Fruit fly (Drosophila melanogaster) whole organism, embryonic: Measurements from ENCODE around the gene CG9933.

Experiments
- Adf1 ChIP-seq: fragments of 200-800 bp; sonication (Bioruptor generic); IDR thresholded peaks from 2 replicates; pipeline ENCODE4 v1.3.6; 2022; ENCODE audit warnings: missing biosample characterization, missing genetic modification characterization
- Antp ChIP-seq: fragments of 200-800 bp; sonication (Bioruptor generic); optimal IDR thresholded peaks from 3 replicates; lab custom pipeline; 2016; ENCODE audit warnings: missing biosample characterization, missing genetic modification characterization
- Atf6 ChIP-seq: fragments of 200-800 bp; sonication (Bioruptor generic); IDR thresholded peaks from 2 replicates; pipeline ENCODE4 v1.3.6; 2022; ENCODE audit warnings: missing biosample characterization, missing genetic modification characterization
- Awh ChIP-seq: fragments of 200-800 bp; sonication (Bioruptor generic); IDR thresholded peaks from 2 replicates; pipeline ENCODE4, ENCODE4 v1.3.6; 2022; ENCODE audit warnings: missing biosample characterization, missing genetic modification characterization
- CG10462 ChIP-seq: fragments of 200-800 bp; sonication (Bioruptor generic); optimal IDR thresholded peaks from 2 replicates; lab custom pipeline; 2016; ENCODE audit warnings: missing biosample characterization, missing genetic modification characterization
- CG10543 ChIP-seq: fragments of 200-800 bp; sonication (Bioruptor generic); optimal IDR thresholded peaks from 3 replicates; lab custom pipeline; 2017; ENCODE audit warnings: missing biosample characterization, mild to moderate bottlenecking, missing genetic modification characterization, moderate library complexity
- CG11085 ChIP-seq: fragments of 200-800 bp; sonication (Bioruptor generic); IDR thresholded peaks from 2 replicates; pipeline ENCODE4 v1.3.6; 2022; ENCODE audit warnings: missing biosample characterization, missing genetic modification characterization
- CG12769 ChIP-seq: fragments of 200-800 bp; sonication (Bioruptor generic); optimal IDR thresholded peaks from 2 replicates; lab custom pipeline; 2019; ENCODE audit warnings: missing biosample characterization, mild to moderate bottlenecking, missing genetic modification characterization, moderate library complexity
- CG13624 ChIP-seq: fragments of 200-800 bp; sonication (Bioruptor generic); optimal IDR thresholded peaks from 2 replicates; lab custom pipeline; 2016; ENCODE audit warnings: missing biosample characterization, missing genetic modification characterization
- CG16813 ChIP-seq: fragments of 200-800 bp; sonication (Bioruptor generic); IDR thresholded peaks from 3 replicates; pipeline ENCODE4 v1.3.6; 2022; ENCODE audit warnings: missing biosample characterization, missing genetic modification characterization; ENCODE audit not compliant: partially characterized antibody
- CG2116 ChIP-seq: fragments of 200-800 bp; sonication (Bioruptor generic); optimal IDR thresholded peaks from 3 replicates; lab custom pipeline; 2018; ENCODE audit warnings: missing biosample characterization, mild to moderate bottlenecking, missing genetic modification characterization
- CG2712 ChIP-seq: fragments of 200-800 bp; optimal IDR thresholded peaks from 3 replicates; lab custom pipeline; 2019; ENCODE audit warnings: missing biosample characterization, mild to moderate bottlenecking, missing genetic modification characterization, moderate library complexity
- CG30020 ChIP-seq: fragments of 200-800 bp; optimal IDR thresholded peaks from 2 replicates; lab custom pipeline; 2019; ENCODE audit warnings: missing biosample characterization, mild to moderate bottlenecking, missing genetic modification characterization, moderate library complexity
- CG4328 ChIP-seq: fragments of 200-800 bp; sonication (Bioruptor generic); optimal IDR thresholded peaks from 3 replicates; lab custom pipeline; 2017; ENCODE audit warnings: missing biosample characterization, missing genetic modification reagents, missing genetic modification characterization
- CG4404 ChIP-seq: fragments of 200-800 bp; sonication (Bioruptor generic); IDR thresholded peaks from 2 replicates; pipeline ENCODE4 v1.3.6; 2022; ENCODE audit warnings: missing biosample characterization, missing genetic modification characterization
- CG4617 ChIP-seq: fragments of 200-800 bp; sonication (Bioruptor generic); optimal IDR thresholded peaks from 3 replicates; lab custom pipeline; 2016; ENCODE audit warnings: missing biosample characterization, missing genetic modification characterization, borderline replicate concordance
- CG6813 ChIP-seq: fragments of 200-800 bp; sonication (Bioruptor generic); optimal IDR thresholded peaks from 2 replicates; lab custom pipeline; 2017; ENCODE audit warnings: missing biosample characterization, missing genetic modification characterization, mild to moderate bottlenecking, moderate library complexity, missing genetic modification reagents
- CG7372 ChIP-seq: fragments of 200-800 bp; sonication (Bioruptor generic); IDR thresholded peaks from 2 replicates; pipeline ENCODE4 v1.3.6; 2022; ENCODE audit warnings: missing biosample characterization, missing genetic modification characterization
- CG7839 ChIP-seq: fragments of 200-800 bp; sonication (Bioruptor generic); optimal IDR thresholded peaks from 3 replicates; lab custom pipeline; 2018; ENCODE audit warnings: missing biosample characterization, mild to moderate bottlenecking, missing genetic modification characterization, moderate library complexity
- Dad ChIP-seq: fragments of 200-800 bp; sonication (Bioruptor generic); optimal IDR thresholded peaks from 3 replicates; lab custom pipeline; 2016; ENCODE audit warnings: missing biosample characterization, missing genetic modification characterization
- Dll ChIP-seq: fragments of 200-800 bp; sonication (Bioruptor generic); IDR thresholded peaks from 4 replicates; pipeline ENCODE4 v1.3.6; 2022; ENCODE audit warnings: missing biosample characterization, missing genetic modification characterization; ENCODE audit not compliant: partially characterized antibody
- Doc3 ChIP-seq: fragments of 200-800 bp; sonication (Bioruptor generic); IDR thresholded peaks from 3 replicates; pipeline ENCODE4 v1.3.6; 2022; ENCODE audit warnings: missing biosample characterization, missing genetic modification characterization; ENCODE audit not compliant: partially characterized antibody
- Drgx ChIP-seq: fragments of 200-800 bp; sonication (Bioruptor generic); IDR thresholded peaks from 2 replicates; pipeline ENCODE4 v1.3.6; 2022; ENCODE audit warnings: missing biosample characterization, missing genetic modification characterization
- NC2β ChIP-seq: fragments of 200-800 bp; sonication (Bioruptor generic); optimal IDR thresholded peaks from 2 replicates; lab custom pipeline; 2016; ENCODE audit warnings: missing biosample characterization, missing genetic modification characterization
- Oaz ChIP-seq: fragments of 200-800 bp; sonication (Bioruptor generic); IDR thresholded peaks from 2 replicates; pipeline ENCODE4 v1.3.6; 2022; ENCODE audit warnings: missing biosample characterization, missing genetic modification characterization
- Ptx1 ChIP-seq: fragments of 200-800 bp; sonication (Bioruptor generic); IDR thresholded peaks from 2 replicates; pipeline ENCODE4 v1.3.6; 2022; ENCODE audit warnings: missing biosample characterization, missing genetic modification characterization
- Scr ChIP-seq: fragments of 200-800 bp; sonication (Bioruptor generic); IDR thresholded peaks from 2 replicates; pipeline ENCODE4 v1.3.6; 2022; ENCODE audit warnings: missing biosample characterization, missing genetic modification characterization; ENCODE audit not compliant: partially characterized antibody
- Sox102F ChIP-seq: fragments of 200-800 bp; sonication (Bioruptor generic); optimal IDR thresholded peaks from 2 replicates; lab custom pipeline; 2018; ENCODE audit warnings: missing biosample characterization, mild to moderate bottlenecking, missing genetic modification characterization, moderate library complexity
- Trl ChIP-seq, 3 experiments: fragments of >200 bp in 2 of 3; fragments of 200-800 bp in 1 of 3; sonication (Bioruptor generic) in 1 of 3; optimal IDR thresholded peaks; 2 replicates in 1 of 3; 3 replicates in 2 of 3; lab custom pipeline; 2016 to 2017; ENCODE audit warnings: missing biosample characterization in 1 of 3, missing genetic modification characterization in 1 of 3
- ap ChIP-seq: fragments of 200-800 bp; sonication (Bioruptor generic); IDR thresholded peaks from 2 replicates; pipeline ENCODE4 v1.3.6; 2022; ENCODE audit warnings: missing biosample characterization, missing genetic modification characterization
- bab2 ChIP-seq: fragments of 200-800 bp; sonication (Bioruptor generic); optimal IDR thresholded peaks from 2 replicates; lab custom pipeline; 2016; ENCODE audit warnings: missing biosample characterization, missing genetic modification characterization
- btn ChIP-seq: fragments of 200-800 bp; sonication (Bioruptor generic); optimal IDR thresholded peaks from 2 replicates; lab custom pipeline; 2016; ENCODE audit warnings: missing biosample characterization, missing genetic modification characterization
- crc ChIP-seq: fragments of 200-800 bp; sonication (Bioruptor generic); optimal IDR thresholded peaks from 2 replicates; lab custom pipeline; 2016; ENCODE audit warnings: missing biosample characterization, missing genetic modification characterization
- exex ChIP-seq: fragments of 200-800 bp; sonication (Bioruptor generic); optimal IDR thresholded peaks from 4 replicates; lab custom pipeline; 2018; ENCODE audit warnings: missing biosample characterization, mild to moderate bottlenecking, missing genetic modification characterization, moderate library complexity
- gcm ChIP-seq: fragments of 200-800 bp; sonication (Bioruptor generic); optimal IDR thresholded peaks from 2 replicates; lab custom pipeline; 2019; ENCODE audit warnings: missing biosample characterization, mild to moderate bottlenecking, missing genetic modification characterization, moderate library complexity
- gcm2 ChIP-seq: fragments of 200-800 bp; sonication (Bioruptor generic); optimal IDR thresholded peaks from 2 replicates; lab custom pipeline; 2016; ENCODE audit warnings: missing biosample characterization, missing genetic modification characterization
- gsb-n ChIP-seq: fragments of 200-800 bp; sonication (Bioruptor generic); optimal IDR thresholded peaks from 3 replicates; lab custom pipeline; 2018; ENCODE audit warnings: missing biosample characterization, mild to moderate bottlenecking, missing genetic modification characterization
- hkb ChIP-seq, 2 experiments: fragments of 200-800 bp in 1 of 2; fragments of >200 bp in 1 of 2; sonication (Bioruptor generic) in 1 of 2; IDR thresholded peaks in 1 of 2; optimal IDR thresholded peaks in 1 of 2; 2 replicates each; pipeline versions ENCODE4 v1.3.6 to Lab custom; 2017 to 2022; ENCODE audit warnings: missing biosample characterization in 1 of 2, missing genetic modification characterization in 1 of 2
- jumu ChIP-seq: fragments of 200-800 bp; sonication (Bioruptor generic); optimal IDR thresholded peaks from 3 replicates; lab custom pipeline; 2016; ENCODE audit warnings: missing biosample characterization, missing genetic modification characterization
- ken ChIP-seq: fragments of 200-800 bp; sonication (Bioruptor generic); IDR thresholded peaks from 3 replicates; pipeline ENCODE4 v1.3.6; 2022; ENCODE audit warnings: missing biosample characterization, missing genetic modification characterization
- kni ChIP-seq: fragments of 200-800 bp; sonication (Bioruptor generic); optimal IDR thresholded peaks from 3 replicates; lab custom pipeline; 2017; ENCODE audit warnings: mild to moderate bottlenecking, missing biosample characterization, missing genetic modification reagents, missing genetic modification characterization
- maf-S ChIP-seq: fragments of 200-800 bp; sonication (Bioruptor generic); optimal IDR thresholded peaks from 2 replicates; lab custom pipeline; 2016; ENCODE audit warnings: missing biosample characterization, missing genetic modification characterization
- psq ChIP-seq: fragments of 200-800 bp; sonication (Bioruptor generic); optimal IDR thresholded peaks from 2 replicates; lab custom pipeline; 2017; ENCODE audit warnings: missing biosample characterization, missing genetic modification characterization
- ro ChIP-seq: fragments of 200-800 bp; sonication (Bioruptor generic); IDR thresholded peaks from 2 replicates; pipeline ENCODE4 v1.3.6; 2022; ENCODE audit warnings: missing biosample characterization, missing genetic modification characterization
- salm ChIP-seq: fragments of 200-800 bp; sonication (Bioruptor generic); optimal IDR thresholded peaks from 2 replicates; lab custom pipeline; 2018; ENCODE audit warnings: missing biosample characterization, mild to moderate bottlenecking, missing genetic modification characterization
- sens ChIP-seq: fragments of 200-800 bp; sonication (Bioruptor generic); peaks from one replicate; lab custom pipeline; 2016; ENCODE audit warnings: missing biosample characterization, missing genetic modification characterization
- tna ChIP-seq: fragments of 200-800 bp; sonication (Bioruptor generic); IDR thresholded peaks from 2 replicates; pipeline ENCODE4 v1.3.6; 2022; ENCODE audit warnings: missing biosample characterization, missing genetic modification characterization; ENCODE audit not compliant: partially characterized antibody
- wdn ChIP-seq: fragments of 200-800 bp; sonication (Bioruptor generic); IDR thresholded peaks from 2 replicates; pipeline ENCODE4 v1.3.6; 2022; ENCODE audit warnings: missing biosample characterization, missing genetic modification characterization
- zen2 ChIP-seq: fragments of 200-800 bp; sonication (Bioruptor generic); IDR thresholded peaks from 3 replicates; pipeline ENCODE4 v1.3.6; 2022; ENCODE audit warnings: missing biosample characterization, missing genetic modification characterization; ENCODE audit not compliant: partially characterized antibody

Gene CG9933

dm6 chr2L:13060037-13060537 lies 39.0 kb upstream of the CG9933 start, which contains the start of gene CG9932 (continued):
- TF ChIP-seq CG2712 (tag; lab: Kevin White, UChicago), result peak; percentile 14
- TF ChIP-seq btn, result no peak
- no peak for TF ChIP-seq bab2
- TF ChIP-seq Dad (GFP tag; lab: Kevin White, UChicago), result peak; percentile 33
- no peak for TF ChIP-seq Oaz (GFP tag; lab: Robert Waterston, UW)
- TF ChIP-seq CG10543 (GFP tag; lab: Kevin White, UChicago), result peak; percentile 48
- no peak for TF ChIP-seq CG11085
- peak; percentile 66 for TF ChIP-seq Drgx (GFP tag; lab: Robert Waterston, UW)
- TF ChIP-seq hkb (optimal IDR thresholded peaks at IDR 0.05; lab: Kevin White, UChicago), result no peak
- 0 out of 2 replicates have a peak, but pooled peaks have one; percentile 54 for TF ChIP-seq hkb (GFP tag; IDR thresholded peaks at IDR 0.05; lab: Robert Waterston, UW)
- TF ChIP-seq CG6813 (GFP tag; lab: Kevin White, UChicago), result peak; percentile 8
- 0 out of 2 replicates have a peak, but pooled peaks have one; percentile 39 for TF ChIP-seq tna (GFP tag; lab: Robert Waterston, UW)
- TF ChIP-seq NC2β, result no peak
- no peak for TF ChIP-seq gcm2
- TF ChIP-seq CG16813, result no peak
- 0 out of 3 replicates have a peak, but pooled peaks have one; percentile 11 for TF ChIP-seq Doc3 (GFP tag; lab: Robert Waterston, UW)
- no peak for TF ChIP-seq ken
- no peak for TF ChIP-seq CG10462
- TF ChIP-seq gsb-n (tag; lab: Kevin White, UChicago), result no peak
- TF ChIP-seq Atf6 (GFP tag; lab: Robert Waterston, UW), result peak; percentile 53; the same call in 1 of the 2 replicates
- TF ChIP-seq psq, result no peak
- no peak for TF ChIP-seq Sox102F
- no peak for TF ChIP-seq maf-S
- TF ChIP-seq wdn, result no peak
- TF ChIP-seq ap (GFP tag; lab: Robert Waterston, UW), result no peak
- peak; percentile 20 for TF ChIP-seq CG7839 (tag; lab: Kevin White, UChicago)
- no peak for TF ChIP-seq gcm (GFP tag; lab: Kevin White, UChicago)
- peak; percentile 97 to 99 for TF ChIP-seq Trl (optimal IDR thresholded peaks at IDR 0.05; lab: Kevin White, UChicago)
- peak; percentile 61 for TF ChIP-seq Trl (GFP tag; optimal IDR thresholded peaks at IDR 0.05; lab: Kevin White, UChicago)
- TF ChIP-seq CG30020, result no peak
- no peak for TF ChIP-seq jumu (GFP tag; lab: Kevin White, UChicago)
- no peak for TF ChIP-seq salm (tag; lab: Kevin White, UChicago)
- TF ChIP-seq Ptx1 (GFP tag; lab: Robert Waterston, UW), result no peak
- TF ChIP-seq kni (GFP tag; lab: Kevin White, UChicago), result no peak
- TF ChIP-seq exex (tag; lab: Kevin White, UChicago), result no peak
- TF ChIP-seq CG4404 (GFP tag; lab: Robert Waterston, UW), result no peak
- TF ChIP-seq Dll, result peak; percentile 60
- TF ChIP-seq zen2 (GFP tag; lab: Robert Waterston, UW), result peak; percentile 55; the same call in 2 of the 3 replicates
- no peak for TF ChIP-seq crc (GFP tag; lab: Kevin White, UChicago)
- TF ChIP-seq CG4617 (GFP tag; lab: Kevin White, UChicago), result no peak
- TF ChIP-seq CG2116 (GFP tag; lab: Kevin White, UChicago), result no peak
- TF ChIP-seq sens, result no peak
- TF ChIP-seq CG12769 (tag; lab: Kevin White, UChicago), result peak; percentile 30
- peak; percentile 19 for TF ChIP-seq CG13624 (GFP tag; lab: Kevin White, UChicago)
- TF ChIP-seq Awh (GFP tag; lab: Robert Waterston, UW), result 0 out of 2 replicates have a peak, but pooled peaks have one; percentile 18
- no peak; the same call in 1 of the 2 replicates for TF ChIP-seq Adf1
- no peak for TF ChIP-seq CG4328
- TF ChIP-seq ro (GFP tag; lab: Robert Waterston, UW), result no peak
- TF ChIP-seq Antp (GFP tag; lab: Kevin White, UChicago), result peak; percentile 11
- TF ChIP-seq Scr (GFP tag; lab: Robert Waterston, UW), result peak; percentile 39; the same call in 1 of the 2 replicates
- TF ChIP-seq CG7372 (GFP tag; lab: Robert Waterston, UW), result no peak
